Worm (Caenorhabditis elegans): ENCODE data around the gene ogt-1.

DNA sequence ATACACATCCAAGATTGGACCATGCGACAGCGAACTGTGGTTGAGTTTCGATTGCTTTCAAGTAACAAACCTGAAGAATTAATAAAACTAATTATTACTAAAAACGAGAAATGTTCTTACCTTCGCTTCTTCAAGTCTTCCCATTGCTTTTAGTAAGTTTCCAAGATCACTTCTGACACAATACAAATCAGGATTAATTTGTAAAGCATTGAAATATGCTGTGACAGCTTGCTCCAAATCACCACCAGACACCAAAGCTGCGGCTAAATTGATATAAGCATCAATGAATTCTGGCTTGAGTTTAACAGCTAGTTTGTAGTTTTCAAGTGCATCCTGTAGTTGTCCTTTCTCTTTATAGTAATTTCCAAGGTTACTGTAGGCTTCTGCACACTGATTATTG is 3.4 kb downstream of the ogt-1 start:
- no peak for TF ChIP-seq ztf-29 (GFP tag; IDR thresholded peaks at IDR 0.05)
- no peak for TF ChIP-seq T22C8.4 (GFP tag; IDR thresholded peaks at IDR 0.05)
- no peak for TF ChIP-seq flt-1 (GFP tag; IDR thresholded peaks at IDR 0.05)
- TF ChIP-seq ref-1 (GFP tag; conservative IDR thresholded peaks at IDR 0.05): no peak
- no peak for TF ChIP-seq ztf-23 (GFP tag; IDR thresholded peaks at IDR 0.05)

Measured in whole organism, midembryonic.